Worm (Caenorhabditis elegans): ENCODE measurements around the gene fbxl-4.

DNA sequence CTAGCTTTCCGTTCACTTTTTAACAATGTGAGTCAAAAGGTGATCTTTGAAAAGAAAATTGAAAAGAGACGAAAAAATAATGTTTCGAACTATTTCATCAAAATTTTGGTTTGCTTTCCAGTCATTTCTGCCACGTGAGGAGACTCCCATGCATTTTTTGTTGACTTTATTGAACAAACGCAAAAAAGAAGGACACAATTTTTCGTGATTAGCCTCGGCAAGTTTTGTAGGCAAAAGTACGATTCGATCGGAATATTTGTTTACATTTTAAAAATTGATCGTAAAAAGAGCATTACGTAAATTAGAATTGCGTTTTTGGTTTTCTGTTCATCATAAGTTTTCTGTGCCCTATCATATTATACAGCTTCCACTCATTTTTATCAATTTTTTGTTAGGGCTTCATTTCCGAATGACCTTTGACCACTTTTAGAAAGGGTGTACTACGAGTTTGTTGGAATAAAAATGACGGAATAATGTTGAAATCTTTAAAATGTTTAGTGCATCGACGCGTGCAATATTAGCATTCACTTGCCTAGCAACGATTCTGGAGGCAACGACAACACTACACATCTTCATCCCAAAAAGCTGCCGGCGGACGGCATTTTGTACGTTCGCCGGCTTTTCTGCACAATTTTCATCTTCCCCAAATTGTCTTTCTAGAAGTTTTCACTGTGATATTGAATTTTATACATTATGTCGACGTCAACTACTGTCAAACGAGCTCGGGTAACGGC is 56.5 kb downstream of the fbxl-4 start, which contains the start of gene C56E10.3:
- TF ChIP-seq B0310.2 (tag; optimal IDR thresholded peaks at IDR 0.05): no peak
- no peak for TF ChIP-seq ceh-13 (GFP tag; optimal IDR thresholded peaks at IDR 0.05)
- no peak for TF ChIP-seq hnd-1 (tag; optimal IDR thresholded peaks at IDR 0.05)
- no peak for TF ChIP-seq ceh-36 (tag; optimal IDR thresholded peaks at IDR 0.05)
- TF ChIP-seq tbx-37 (GFP tag; conservative IDR thresholded peaks at IDR 0.05): no peak
- TF ChIP-seq ama-1 (optimal IDR thresholded peaks at IDR 0.05): no peak
- no peak for TF ChIP-seq sea-1 (GFP tag; conservative IDR thresholded peaks at IDR 0.05)

Measured in whole organism, early embryonic.